Fruit fly (Drosophila melanogaster): ENCODE measurements around the gene Paics.

Paics gene

DNA sequence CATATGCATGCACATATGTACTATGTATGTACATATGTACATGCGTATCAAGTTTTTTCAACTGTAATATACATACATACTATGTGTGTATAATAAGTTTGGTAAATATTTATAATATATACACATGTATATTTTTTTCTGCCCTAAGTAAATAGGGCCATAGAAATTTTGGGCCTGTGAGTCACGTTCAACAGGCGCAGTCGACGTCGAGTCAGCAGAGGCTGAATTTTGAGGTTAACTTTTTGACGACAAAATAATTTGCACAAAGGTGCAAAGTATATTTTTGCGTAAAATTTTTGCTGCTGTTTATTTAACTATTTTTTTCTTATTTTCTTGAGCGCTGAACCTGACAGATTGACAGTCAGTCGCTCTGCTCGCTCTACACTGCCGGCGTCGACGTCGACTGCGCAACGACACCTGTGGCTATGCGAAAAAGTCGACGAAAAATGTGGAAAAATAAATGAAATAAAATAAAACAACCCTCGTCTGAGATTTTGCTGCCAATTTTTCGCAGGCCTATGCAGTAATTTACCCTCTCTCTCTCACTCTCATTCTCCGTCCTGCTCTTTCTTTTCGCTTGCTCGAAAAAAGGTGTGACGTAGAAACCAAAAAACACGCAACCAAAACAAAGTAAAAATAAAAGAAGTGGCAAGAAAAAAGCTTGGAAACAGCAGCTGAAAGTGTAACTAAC, 10.4 kb downstream of the Paics start (continued):
- peak; percentile 9 for TF ChIP-seq CG16779 (tag; optimal IDR thresholded peaks at IDR 0.05)
- peak; percentile 47; the same call in 2 of the 3 replicates for TF ChIP-seq CG6163 (GFP tag; IDR thresholded peaks at IDR 0.05)
- no peak for TF ChIP-seq CG11902 (GFP tag; optimal IDR thresholded peaks at IDR 0.05)

DNA sequence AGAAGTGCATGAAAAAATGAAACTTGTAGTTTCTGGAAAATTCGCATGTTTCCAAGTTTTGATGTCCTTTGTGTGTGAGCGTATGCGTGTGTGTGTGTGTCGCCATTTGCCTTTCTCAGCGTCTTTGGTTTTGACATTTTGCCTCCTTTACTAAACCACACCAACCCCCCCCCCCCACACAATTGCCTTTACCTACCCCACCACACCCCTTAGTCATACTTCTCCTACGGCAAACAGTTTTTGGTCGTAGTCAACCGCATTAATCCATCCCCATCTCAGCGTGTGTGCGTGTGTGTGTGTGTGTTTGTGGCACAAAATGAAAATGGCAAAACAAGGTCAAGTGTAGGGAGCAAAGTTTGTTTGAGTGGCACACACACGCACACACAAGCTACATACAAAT, 11.4 kb downstream of the Paics start:
- no peak for TF ChIP-seq Blimp-1 (GFP tag; optimal IDR thresholded peaks at IDR 0.05)
- no peak for TF ChIP-seq dsx (GFP tag; optimal IDR thresholded peaks at IDR 0.05; ENCODE audit: poor library complexity, severe bottlenecking)
- peak in 1 of 2 experiments; percentile 13 for TF ChIP-seq ss (GFP tag; optimal IDR thresholded peaks at IDR 0.05)
- TF ChIP-seq svp (GFP tag), result no peak
- TF ChIP-seq Lpt (GFP tag; optimal IDR thresholded peaks at IDR 0.05), result no peak

DNA sequence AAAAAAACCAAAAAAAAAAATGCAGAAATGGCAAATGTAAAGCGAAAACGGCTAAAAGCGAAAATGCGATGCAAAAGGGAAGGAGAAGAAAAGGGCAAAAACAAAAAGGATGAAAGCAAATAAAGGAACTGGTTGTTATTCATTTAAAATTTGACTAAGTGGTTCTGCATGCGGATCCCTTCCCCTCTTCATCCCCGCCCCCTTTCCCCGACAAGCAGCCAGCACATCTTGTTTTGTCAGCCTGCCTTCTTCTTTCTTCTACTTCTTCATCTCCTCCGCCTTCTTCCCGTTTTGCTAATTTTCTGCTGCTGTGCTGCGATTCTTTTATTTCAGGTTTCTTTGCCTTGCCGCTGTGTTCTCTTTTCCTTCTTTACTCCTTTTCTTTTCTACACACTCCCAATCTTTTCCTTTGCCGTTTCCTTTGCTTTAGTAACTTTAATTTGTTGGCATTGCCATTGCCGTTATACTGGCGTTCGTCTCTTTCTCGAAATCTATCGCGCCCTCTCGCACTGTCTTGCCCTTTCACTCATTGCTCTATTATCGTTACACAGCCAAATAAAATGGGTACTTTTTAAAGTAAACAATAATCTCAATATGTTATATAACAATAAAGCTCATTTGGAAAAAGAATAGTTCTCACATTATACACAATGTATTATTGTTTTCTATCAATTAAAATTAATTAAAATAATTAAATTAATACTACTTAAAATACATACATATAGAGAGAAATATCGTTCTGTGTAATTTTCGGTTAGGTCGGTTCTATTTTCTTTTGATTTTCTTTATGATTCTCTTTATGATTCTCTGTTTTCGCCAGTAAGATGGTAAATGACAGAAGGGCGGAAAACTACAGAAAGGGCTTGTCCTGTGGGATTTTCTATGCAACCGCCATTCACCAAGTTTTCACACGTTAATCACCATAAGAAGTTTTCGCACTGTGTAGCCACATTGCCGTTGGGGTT, 12.4 kb downstream of the Paics start:
- peak; percentile 51 for TF ChIP-seq achi (GFP tag; optimal IDR thresholded peaks at IDR 0.05)
- peak; percentile 63 for TF ChIP-seq CG10631 (GFP tag; optimal IDR thresholded peaks at IDR 0.05)
- peak; percentile 52 for TF ChIP-seq Sox15 (GFP tag; optimal IDR thresholded peaks at IDR 0.05)
- peak; percentile 23 for TF ChIP-seq CG11762 (GFP tag; optimal IDR thresholded peaks at IDR 0.05; ENCODE audit: insufficient read depth)
- no peak for TF ChIP-seq dac (GFP tag; optimal IDR thresholded peaks at IDR 0.05)
- TF ChIP-seq svp (GFP tag), result peak; percentile 83
- TF ChIP-seq acj6 (GFP tag; optimal IDR thresholded peaks at IDR 0.05), result peak; percentile 62
- peak; percentile 57 for TF ChIP-seq CG6808 (GFP tag; optimal IDR thresholded peaks at IDR 0.05)
- TF ChIP-seq fd59A (GFP tag; optimal IDR thresholded peaks at IDR 0.05), result no peak
- TF ChIP-seq CG3919 (GFP tag; optimal IDR thresholded peaks at IDR 0.05), result peak; percentile 64
- TF ChIP-seq spab (GFP tag; optimal IDR thresholded peaks at IDR 0.05), result peak; percentile 31
- no peak for TF ChIP-seq CG11294 (GFP tag; IDR thresholded peaks at IDR 0.05)
- peak; percentile 30 for TF ChIP-seq Met (GFP tag; optimal IDR thresholded peaks at IDR 0.05)
- no peak for TF ChIP-seq CG7368 (GFP tag; optimal IDR thresholded peaks at IDR 0.05)
- TF ChIP-seq CG32006 (GFP tag; optimal IDR thresholded peaks at IDR 0.05), result peak; percentile 68
- peak; percentile 34 for TF ChIP-seq net (GFP tag; optimal IDR thresholded peaks at IDR 0.05)
- TF ChIP-seq Hr4 (GFP tag; optimal IDR thresholded peaks at IDR 0.05), result peak; percentile 17
- TF ChIP-seq lz (GFP tag; optimal IDR thresholded peaks at IDR 0.05), result peak; percentile 37
- peak; percentile 25 for TF ChIP-seq CG11902 (GFP tag; optimal IDR thresholded peaks at IDR 0.05)
- TF ChIP-seq dsx (GFP tag; optimal IDR thresholded peaks at IDR 0.05; ENCODE audit: poor library complexity, severe bottlenecking), result no peak
- TF ChIP-seq CG8119 (GFP tag; IDR thresholded peaks at IDR 0.05), result peak; percentile 16; the same call in 2 of the 3 replicates
- TF ChIP-seq Eip78C (GFP tag), result peak; percentile 89
- peak; percentile 66 for TF ChIP-seq CG8632 (GFP tag; optimal IDR thresholded peaks at IDR 0.05)
- TF ChIP-seq Blimp-1 (GFP tag; optimal IDR thresholded peaks at IDR 0.05), result no peak
- peak; percentile 39 for TF ChIP-seq CG6792 (GFP tag; optimal IDR thresholded peaks at IDR 0.05)
- peak; percentile 19; the same call in 1 of the 2 replicates for TF ChIP-seq CG15336 (GFP tag; IDR thresholded peaks at IDR 0.05)
- peak; percentile 44 for TF ChIP-seq CG10669 (GFP tag; optimal IDR thresholded peaks at IDR 0.05)
- TF ChIP-seq CG4318 (GFP tag; optimal IDR thresholded peaks at IDR 0.05), result peak; percentile 40
- TF ChIP-seq Lpt (GFP tag; optimal IDR thresholded peaks at IDR 0.05), result no peak
- peak; percentile 38 for TF ChIP-seq cyc (GFP tag; optimal IDR thresholded peaks at IDR 0.05)
- no peak for TF ChIP-seq Eip75B (GFP tag; optimal IDR thresholded peaks at IDR 0.05)
- TF ChIP-seq Gug (GFP tag; IDR thresholded peaks at IDR 0.05), result no peak
- peak; percentile 64 for TF ChIP-seq topi (GFP tag; optimal IDR thresholded peaks at IDR 0.05)
- no peak for TF ChIP-seq vri (GFP tag; optimal IDR thresholded peaks at IDR 0.05)
- no peak for TF ChIP-seq fd85E (GFP tag; optimal IDR thresholded peaks at IDR 0.05)
- peak; percentile 20; the same call in 1 of the 3 replicates for TF ChIP-seq eg (GFP tag; IDR thresholded peaks at IDR 0.05)
- TF ChIP-seq CG16779 (tag; optimal IDR thresholded peaks at IDR 0.05), result peak; percentile 31
- TF ChIP-seq Hr38 (GFP tag; optimal IDR thresholded peaks at IDR 0.05), result no peak
- TF ChIP-seq CG31627 (GFP tag; optimal IDR thresholded peaks at IDR 0.05), result peak; percentile 31
- TF ChIP-seq Sox102F (GFP tag; optimal IDR thresholded peaks at IDR 0.05), result peak; percentile 38
- TF ChIP-seq CG6276 (GFP tag; optimal IDR thresholded peaks at IDR 0.05), result peak; percentile 43

Data from whole organism, prepupa.